Worm (Caenorhabditis elegans) whole organism, L1 larva: Measurements from ENCODE around the gene nyn-3.

Experiments used
- ceh-82 ChIP-seq, 3 experiments: fragments of 150-350 bp in 1 of 3; sonication (generic microtip) in 2 of 3; optimal IDR thresholded peaks; 2 replicates each; lab custom pipeline; 2014 to 2017; ENCODE audit warnings: missing biosample characterization in 3 of 3, missing genetic modification characterization in 3 of 3
- dpl-1 ChIP-seq, 3 experiments: fragments of 150-350 bp in 2 of 3; sonication (generic microtip) in 1 of 3; optimal IDR thresholded peaks; 2 replicates each; lab custom pipeline; 2014 to 2017; ENCODE audit warnings: missing biosample characterization in 3 of 3, missing genetic modification characterization in 3 of 3, missing genetic modification reagents in 3 of 3
- isw-1 ChIP-seq: fragments of 200-800 bp; sonication (Bioruptor generic); IDR thresholded peaks from 2 replicates; pipeline ENCODE4 v1.3.6; 2022; ENCODE audit warnings: missing genetic modification characterization, missing compliant biosample characterization
- lin-39 ChIP-seq: fragments of 150-350 bp; optimal IDR thresholded peaks from 2 replicates; lab custom pipeline; 2014; ENCODE audit warnings: missing biosample characterization, missing genetic modification reagents, missing genetic modification characterization
- nhr-19 ChIP-seq: fragments of 200-800 bp; sonication (Bioruptor generic); conservative IDR thresholded peaks from 2 replicates; pipeline ENCODE4 v1.3.6; 2022; ENCODE audit warnings: missing genetic modification characterization, missing compliant biosample characterization
- nhr-28 ChIP-seq: fragments of 150-350 bp; optimal IDR thresholded peaks from 2 replicates; lab custom pipeline; 2014; ENCODE audit warnings: missing biosample characterization, missing genetic modification characterization
- nhr-77 ChIP-seq: fragments of 150-350 bp; optimal IDR thresholded peaks from 2 replicates; lab custom pipeline; 2014; ENCODE audit warnings: missing biosample characterization, missing genetic modification characterization
- nhr-85 ChIP-seq: sonication (generic microtip); peaks from one replicate; lab custom pipeline; 2016; ENCODE audit warnings: missing genetic modification characterization, inconsistent platforms, missing compliant biosample characterization
- snpc-4 ChIP-seq: fragments of 150-350 bp; optimal IDR thresholded peaks from 2 replicates; lab custom pipeline; 2014; ENCODE audit warnings: missing biosample characterization, missing genetic modification characterization
- sox-4 ChIP-seq: sonication (generic microtip); optimal IDR thresholded peaks from 2 replicates; lab custom pipeline; 2016; ENCODE audit warnings: missing genetic modification characterization, missing compliant biosample characterization
- tbx-2 ChIP-seq: sonication (generic microtip); optimal IDR thresholded peaks from 2 replicates; lab custom pipeline; 2016; ENCODE audit warnings: missing genetic modification characterization, missing compliant biosample characterization
- unc-62 ChIP-seq: fragments of 150-350 bp; optimal IDR thresholded peaks from 2 replicates; lab custom pipeline; 2014; ENCODE audit warnings: missing biosample characterization, missing genetic modification reagents, missing genetic modification characterization
- unc-98 ChIP-seq: fragments of 200-800 bp; sonication (Bioruptor generic); IDR thresholded peaks from 2 replicates; pipeline ENCODE4 v1.3.6; 2022; ENCODE audit warnings: missing genetic modification characterization, missing compliant biosample characterization

DNA sequence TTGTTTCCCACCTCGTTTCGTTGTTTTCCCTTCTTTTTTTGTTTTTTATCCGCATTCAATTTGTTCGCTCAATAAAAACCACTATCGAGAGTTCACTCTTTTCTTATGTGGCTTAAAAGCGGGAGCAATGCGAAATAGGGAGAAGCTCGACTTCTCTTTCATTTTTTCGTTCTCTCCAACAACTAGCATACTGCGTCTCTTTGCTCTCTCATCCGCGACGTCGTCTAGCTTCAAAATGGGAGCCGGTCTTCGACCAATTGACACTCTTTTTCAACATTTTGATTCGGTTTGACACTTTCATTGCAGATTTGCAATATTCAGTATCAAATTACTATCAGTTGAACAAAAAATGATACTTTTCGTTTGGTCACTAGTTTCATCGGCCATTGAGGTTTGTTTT, 18.5 kb downstream of the nyn-3 start, which contains the start of gene bpl-1:
- TF ChIP-seq unc-62 (no peak), nhr-85 (tag; lab: Kevin White, UChicago) (no peak), nhr-28 (tag; lab: Kevin White, UChicago) (no peak), lin-39 (no peak), nhr-77 (tag; lab: Kevin White, UChicago) (no peak), unc-98 (no peak), nhr-19 (no peak), dpl-1 (GFP tag; optimal IDR thresholded peaks at IDR 0.05; lab: Kevin White, UChicago) (peak in 1 of 3 experiments; percentile 10), tbx-2 (tag; lab: Kevin White, UChicago) (no peak), snpc-4 (no peak), isw-1 (GFP tag; lab: Robert Waterston, UW) (no peak), sox-4 (tag; lab: Kevin White, UChicago) (no peak), ceh-82 (tag; optimal IDR thresholded peaks at IDR 0.05; lab: Kevin White, UChicago) (peak in 1 of 3 experiments; percentile 2)
